Fruit fly (Drosophila melanogaster) S2 (cell line): ENCODE results near the gene Clp.

ENCODE experiments used
- CG8478 ChIP-seq: fragments of >200 bp; optimal IDR thresholded peaks from 2 replicates; lab custom pipeline; 2018
- CTCF ChIP-seq, 2 experiments: fragments of >200 bp; optimal IDR thresholded peaks; 2 replicates each; lab custom pipeline; 2018

DNA sequence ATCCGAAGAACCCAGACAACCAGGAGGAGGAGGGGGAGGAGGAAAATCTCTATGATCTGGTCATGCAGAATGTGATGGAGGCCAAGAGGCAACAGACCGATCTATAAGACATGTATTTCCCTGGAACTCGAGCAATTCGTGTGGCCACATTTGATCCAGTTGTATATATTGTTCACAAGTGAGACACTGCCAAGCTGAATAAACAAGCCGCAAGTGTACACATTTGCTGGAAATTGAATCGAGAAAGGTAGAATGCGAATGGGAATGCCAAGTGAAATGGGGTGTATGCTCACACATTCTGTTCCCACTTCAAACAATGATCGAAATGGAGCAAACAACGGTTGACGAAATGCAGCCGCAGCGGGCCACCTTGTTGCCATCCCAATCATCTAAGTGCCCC, 36.2 kb downstream of the Clp start:
- no peak for TF ChIP-seq CG8478 (lab: Kevin White, UChicago)
- TF ChIP-seq CTCF (optimal IDR thresholded peaks at IDR 0.05; lab: Kevin White, UChicago): no peak
